Worm (Caenorhabditis elegans) whole organism, young adult: ENCODE measurements around the gene tpra-1.

Source experiments
- attf-5 ChIP-seq: fragments of 200-800 bp; sonication (Bioruptor generic); optimal IDR thresholded peaks from 2 replicates; lab custom pipeline; 2018; ENCODE audit warnings: mild to moderate bottlenecking, missing genetic modification characterization, missing compliant biosample characterization
- chd-7 ChIP-seq: sonication (generic microtip); optimal IDR thresholded peaks from 2 replicates; lab custom pipeline; 2016; ENCODE audit warnings: mild to moderate bottlenecking, missing genetic modification characterization, moderate library complexity, missing compliant biosample characterization
- madf-6 ChIP-seq: fragments of 200-800 bp; sonication (Bioruptor generic); IDR thresholded peaks from 2 replicates; pipeline ENCODE4 v1.3.6; 2022; ENCODE audit warnings: missing genetic modification reagents, missing genetic modification characterization, missing compliant biosample characterization
- madf-8 ChIP-seq: fragments of 200-800 bp; sonication (Bioruptor generic); conservative IDR thresholded peaks from 2 replicates; pipeline ENCODE4 v1.3.6; 2022; ENCODE audit warnings: missing genetic modification reagents, missing genetic modification characterization, missing compliant biosample characterization
- nfya-1 ChIP-seq: sonication (generic microtip); optimal IDR thresholded peaks from 2 replicates; lab custom pipeline; 2017; ENCODE audit warnings: antibody characterized with exemption, missing compliant biosample characterization, missing genetic modification characterization, borderline replicate concordance; ENCODE audit not compliant: insufficient read depth
- pha-4 ChIP-seq: fragments of 150-350 bp; sonication (generic microtip); optimal IDR thresholded peaks from 2 replicates; lab custom pipeline; 2014; ENCODE audit warnings: missing biosample characterization, missing genetic modification reagents, missing genetic modification characterization
- unc-62 ChIP-seq: fragments of 150-350 bp; optimal IDR thresholded peaks from 2 replicates; lab custom pipeline; 2014; ENCODE audit warnings: missing biosample characterization, missing genetic modification reagents, missing genetic modification characterization

DNA sequence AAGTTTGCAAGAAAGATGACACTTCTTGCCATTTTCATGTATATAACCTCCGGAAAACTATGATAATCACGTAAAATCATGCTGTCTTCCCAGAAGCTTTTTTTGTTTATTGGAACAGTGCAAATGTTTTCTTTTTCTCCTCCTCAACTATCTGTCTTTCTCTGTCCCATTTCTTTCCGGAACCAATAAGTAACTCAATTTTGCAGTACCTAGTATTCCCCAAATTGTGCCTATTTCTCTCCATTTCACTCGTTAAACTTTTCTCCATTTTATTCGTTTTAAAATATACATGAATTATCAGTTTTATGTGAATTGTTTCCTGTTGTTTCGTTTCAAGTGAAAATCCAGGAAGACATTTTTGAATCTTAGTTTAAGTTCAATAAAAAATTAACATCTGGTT lies 12.9 kb upstream of the tpra-1 start:
- no peak for TF ChIP-seq chd-7 (tag; lab: Kevin White, UChicago)
- no peak for TF ChIP-seq pha-4 (tag; lab: Kevin White, UChicago)
- TF ChIP-seq nfya-1 (tag; lab: Kevin White, UChicago): no peak
- TF ChIP-seq madf-6: no peak
- no peak for TF ChIP-seq attf-5 (GFP tag; lab: Kevin White, UChicago)
- TF ChIP-seq unc-62 (GFP tag; lab: Kevin White, UChicago): no peak
- TF ChIP-seq madf-8: no peak
